Fruit fly (Drosophila melanogaster) S2 (cell line): ENCODE results near the gene CG17746.

Source experiments
- CG8478 ChIP-seq: fragments of >200 bp; optimal IDR thresholded peaks from 2 replicates; lab custom pipeline; 2018
- CTCF ChIP-seq, 2 experiments: fragments of >200 bp; optimal IDR thresholded peaks; 2 replicates each; lab custom pipeline; 2018

dm6 chr3L:3222643-3223389 is 16.6 kb downstream of the CG17746 start, which contains the start of the genes RpL28 and eIF1:
- TF ChIP-seq CTCF (optimal IDR thresholded peaks at IDR 0.05; lab: Kevin White, UChicago) (no peak), CG8478 (no peak)
